Worm (Caenorhabditis elegans): ENCODE measurements around the gene ergi-2.

ce11 chrX:15011526-15012274 lies 4.6 kb upstream of the ergi-2 start:
- TF ChIP-seq ceh-31 (tag; optimal IDR thresholded peaks at IDR 0.05) (no peak), K09A11.1 (tag; optimal IDR thresholded peaks at IDR 0.05; ENCODE audit: insufficient read depth) (no peak)

Measured in whole organism, late embryonic.